Worm (Caenorhabditis elegans): ENCODE measurements around the gene srj-27.

DNA sequence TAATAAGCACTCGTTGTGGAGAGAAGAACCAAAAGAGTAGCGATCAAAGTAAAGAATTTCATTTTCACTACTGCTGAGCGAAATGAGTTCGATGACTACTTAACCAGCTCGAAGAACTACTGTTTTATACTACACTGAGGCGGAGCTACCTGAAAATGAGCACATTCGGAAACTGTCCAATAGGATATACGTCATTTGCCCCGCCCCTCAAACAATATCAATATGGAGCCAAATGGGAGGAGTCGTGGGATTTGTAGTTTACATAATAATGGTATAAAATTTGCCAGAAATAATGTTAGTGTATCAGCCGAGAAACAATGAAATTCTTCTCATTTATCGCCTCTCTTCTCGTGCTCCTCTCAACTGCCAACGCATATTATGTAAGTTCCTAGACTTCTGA, 37.9 kb downstream of the srj-27 start, which contains the start of the genes C01G10.5 and C01G10.4:
- TF ChIP-seq lin-15B (tag; optimal IDR thresholded peaks at IDR 0.05) (no peak), ceh-82 (tag; optimal IDR thresholded peaks at IDR 0.05) (no peak), R02D3.7 (tag; optimal IDR thresholded peaks at IDR 0.05) (no peak), ztf-4 (tag; optimal IDR thresholded peaks at IDR 0.05) (no peak), nhr-12 (tag; optimal IDR thresholded peaks at IDR 0.05) (no peak), egl-27 (tag; optimal IDR thresholded peaks at IDR 0.05) (no peak), ZK546.5 (tag; optimal IDR thresholded peaks at IDR 0.05) (no peak), mml-1 (tag; optimal IDR thresholded peaks at IDR 0.05) (no peak), nhr-43 (tag; optimal IDR thresholded peaks at IDR 0.05; ENCODE audit: poor library complexity, severe bottlenecking) (no peak), unc-39 (tag; optimal IDR thresholded peaks at IDR 0.05) (no peak), lin-39 (tag; optimal IDR thresholded peaks at IDR 0.05) (no peak), unc-62 (GFP tag; optimal IDR thresholded peaks at IDR 0.05) (no peak)
